Worm (Caenorhabditis elegans) whole organism, early embryonic: Measurements from ENCODE around the gene set-5.

Source experiments
- B0310.2 ChIP-seq: sonication (generic microtip); optimal IDR thresholded peaks from 2 replicates; lab custom pipeline; 2016; ENCODE audit warnings: mild to moderate bottlenecking, missing genetic modification characterization, missing compliant biosample characterization
- aly-1 ChIP-seq: sonication (generic microtip); optimal IDR thresholded peaks from 2 replicates; lab custom pipeline; 2016; ENCODE audit warnings: missing genetic modification characterization, missing compliant biosample characterization
- ama-1 ChIP-seq: fragments of 150-350 bp; optimal IDR thresholded peaks from 2 replicates; lab custom pipeline; 2014
- ceh-13 ChIP-seq: fragments of 200-800 bp; sonication (Bioruptor generic); optimal IDR thresholded peaks from 2 replicates; lab custom pipeline; 2018; ENCODE audit warnings: mild to moderate bottlenecking, missing genetic modification characterization, missing compliant biosample characterization
- ceh-36 ChIP-seq: sonication (generic microtip); optimal IDR thresholded peaks from 2 replicates; lab custom pipeline; 2016; ENCODE audit warnings: missing genetic modification characterization, inconsistent platforms, missing compliant biosample characterization
- hmg-4 ChIP-seq: fragments of 200-800 bp; sonication (Bioruptor generic); optimal IDR thresholded peaks from 2 replicates; lab custom pipeline; 2018; ENCODE audit warnings: mild to moderate bottlenecking, missing genetic modification characterization, missing compliant biosample characterization
- pes-1 ChIP-seq: fragments of 200-800 bp; sonication (Bioruptor generic); IDR thresholded peaks from 2 replicates; pipeline ENCODE4 v1.3.6; 2022; ENCODE audit warnings: missing genetic modification reagents, missing genetic modification characterization, missing compliant biosample characterization
- scrt-1 ChIP-seq: fragments of 200-800 bp; sonication (Bioruptor generic); IDR thresholded peaks from 2 replicates; pipeline ENCODE4 v1.3.6; 2022; ENCODE audit warnings: missing genetic modification characterization, missing compliant biosample characterization
- tbx-37 ChIP-seq: fragments of 200-800 bp; sonication (Bioruptor generic); conservative IDR thresholded peaks from 2 replicates; pipeline ENCODE4 v1.3.6; 2022; ENCODE audit warnings: missing genetic modification reagents, missing genetic modification characterization, missing compliant biosample characterization

- TF ChIP-seq tbx-37 (no peak), aly-1 (tag; lab: Kevin White, UChicago) (no peak), ama-1 (lab: Kevin White, UChicago) (no peak), ceh-36 (no peak), hmg-4 (no peak), ceh-13 (no peak), scrt-1 (0 out of 2 replicates have a peak, but pooled peaks have one; percentile 39), pes-1 (no peak), B0310.2 (tag; lab: Kevin White, UChicago) (no peak)
These were observed 12.3 kb upstream of the set-5 start for ce11 chrV:14686231-14687105.
